Fruit fly (Drosophila melanogaster) whole organism, embryonic: ENCODE data around the gene CG43755.

Source experiments
- Atf-2 ChIP-seq: fragments of 200-800 bp; sonication (Bioruptor generic); optimal IDR thresholded peaks from 2 replicates; lab custom pipeline; 2016; ENCODE audit warnings: missing biosample characterization, missing genetic modification characterization
- CG10543 ChIP-seq: fragments of 200-800 bp; sonication (Bioruptor generic); optimal IDR thresholded peaks from 3 replicates; lab custom pipeline; 2017; ENCODE audit warnings: missing biosample characterization, mild to moderate bottlenecking, missing genetic modification characterization, moderate library complexity
- CG11695 ChIP-seq: fragments of 200-800 bp; sonication (Bioruptor generic); IDR thresholded peaks from 3 replicates; pipeline ENCODE4 v1.3.6; 2022; ENCODE audit warnings: missing biosample characterization, missing genetic modification characterization
- CG12155 ChIP-seq: fragments of 200-800 bp; sonication (Bioruptor generic); optimal IDR thresholded peaks from 3 replicates; lab custom pipeline; 2016; ENCODE audit warnings: missing biosample characterization, missing genetic modification characterization
- CG13894 ChIP-seq: fragments of 200-800 bp; sonication (Bioruptor generic); optimal IDR thresholded peaks from 3 replicates; lab custom pipeline; 2018; ENCODE audit warnings: missing biosample characterization, mild to moderate bottlenecking, missing genetic modification characterization, moderate library complexity
- CG14710 ChIP-seq: fragments of 200-800 bp; sonication (Bioruptor generic); optimal IDR thresholded peaks from 3 replicates; lab custom pipeline; 2019; ENCODE audit warnings: missing biosample characterization, mild to moderate bottlenecking, missing genetic modification characterization, moderate library complexity
- CG16779 ChIP-seq: fragments of 200-800 bp; sonication (Bioruptor generic); IDR thresholded peaks from 2 replicates; pipeline ENCODE4 v1.3.6; 2022; ENCODE audit warnings: missing biosample characterization, missing genetic modification characterization
- CG18262 ChIP-seq: fragments of 200-800 bp; optimal IDR thresholded peaks from 3 replicates; lab custom pipeline; 2019; ENCODE audit warnings: missing biosample characterization, mild to moderate bottlenecking, missing genetic modification characterization, moderate library complexity
- CG2678 ChIP-seq: fragments of 200-800 bp; sonication (Bioruptor generic); optimal IDR thresholded peaks from 3 replicates; lab custom pipeline; 2019; ENCODE audit warnings: missing biosample characterization, mild to moderate bottlenecking, missing genetic modification characterization, moderate library complexity
- CG3726 ChIP-seq: fragments of 200-800 bp; sonication (Bioruptor generic); IDR thresholded peaks from 3 replicates; pipeline ENCODE4, ENCODE4 v1.3.6; 2022; ENCODE audit warnings: missing biosample characterization, missing genetic modification characterization
- CG4730 ChIP-seq: fragments of 200-800 bp; sonication (Bioruptor generic); IDR thresholded peaks from 2 replicates; pipeline ENCODE4 v1.3.6; 2022; ENCODE audit warnings: missing biosample characterization, missing genetic modification characterization
- CG7357 ChIP-seq: fragments of 200-800 bp; sonication (Bioruptor generic); IDR thresholded peaks from 3 replicates; pipeline ENCODE4 v1.3.6; 2022; ENCODE audit warnings: missing biosample characterization, missing genetic modification characterization
- CG8290 ChIP-seq, 3 experiments: fragments of 200-800 bp; sonication (Bioruptor generic); optimal IDR thresholded peaks; 2 replicates each; lab custom pipeline; 2016 to 2019; ENCODE audit warnings: missing biosample characterization in 3 of 3, missing genetic modification characterization in 3 of 3, mild to moderate bottlenecking in 2 of 3, moderate library complexity in 1 of 3
- CG8359 ChIP-seq: fragments of 200-800 bp; sonication (Bioruptor generic); optimal IDR thresholded peaks from 2 replicates; lab custom pipeline; 2017; ENCODE audit warnings: missing biosample characterization, mild to moderate bottlenecking, missing genetic modification characterization, borderline replicate concordance
- D19A ChIP-seq: fragments of 200-800 bp; optimal IDR thresholded peaks from 3 replicates; lab custom pipeline; 2019; ENCODE audit warnings: missing biosample characterization, mild to moderate bottlenecking, missing genetic modification characterization, moderate library complexity
- Deaf1 ChIP-seq: fragments of 200-800 bp; optimal IDR thresholded peaks from 3 replicates; lab custom pipeline; 2019; ENCODE audit warnings: missing biosample characterization, mild to moderate bottlenecking, missing genetic modification characterization, moderate library complexity
- Dip2 ChIP-seq: fragments of 200-800 bp; sonication (Bioruptor generic); IDR thresholded peaks from 2 replicates; pipeline ENCODE4 v1.3.6; 2022; ENCODE audit warnings: missing biosample characterization, missing genetic modification characterization
- Eip74EF ChIP-seq, 2 experiments: fragments of 200-800 bp in 1 of 2; fragments of >200 bp in 1 of 2; sonication (Bioruptor generic) in 1 of 2; optimal IDR thresholded peaks; 2 replicates each; lab custom pipeline; 2017 to 2019; ENCODE audit warnings: missing biosample characterization in 2 of 2, missing genetic modification characterization in 2 of 2, mild to moderate bottlenecking in 1 of 2, moderate library complexity in 1 of 2
- Fer1 ChIP-seq: fragments of 200-800 bp; sonication (Bioruptor generic); optimal IDR thresholded peaks from 2 replicates; lab custom pipeline; 2017; ENCODE audit warnings: missing biosample characterization, mild to moderate bottlenecking, missing genetic modification characterization
- HLH54F ChIP-seq: fragments of 200-800 bp; sonication (Bioruptor generic); optimal IDR thresholded peaks from 3 replicates; lab custom pipeline; 2016; ENCODE audit warnings: missing biosample characterization, missing genetic modification characterization
- HLHmδ ChIP-seq: fragments of 200-800 bp; sonication (Bioruptor generic); optimal IDR thresholded peaks from 2 replicates; lab custom pipeline; 2018; ENCODE audit warnings: missing biosample characterization, mild to moderate bottlenecking, missing genetic modification characterization, moderate library complexity
- HmgD ChIP-seq: fragments of 200-800 bp; sonication (Bioruptor generic); optimal IDR thresholded peaks from 3 replicates; lab custom pipeline; 2016; ENCODE audit warnings: missing biosample characterization, missing genetic modification characterization
- Hmx ChIP-seq: fragments of 200-800 bp; sonication (Bioruptor generic); optimal IDR thresholded peaks from 2 replicates; lab custom pipeline; 2016; ENCODE audit warnings: missing biosample characterization, missing genetic modification characterization
- Med ChIP-seq: fragments of 200-800 bp; sonication (Bioruptor generic); peaks from one replicate; lab custom pipeline; 2016; ENCODE audit warnings: missing biosample characterization, missing genetic modification characterization, mild to moderate bottlenecking, inconsistent platforms, moderate library complexity
- Nf-YA ChIP-seq: fragments of 200-800 bp; sonication (Bioruptor generic); IDR thresholded peaks from 2 replicates; pipeline ENCODE4 v1.3.6; 2022; ENCODE audit warnings: missing biosample characterization, missing genetic modification characterization
- Nf-YB ChIP-seq: fragments of 200-800 bp; sonication (Bioruptor generic); optimal IDR thresholded peaks from 3 replicates; lab custom pipeline; 2019; ENCODE audit warnings: missing biosample characterization, mild to moderate bottlenecking, missing genetic modification characterization, moderate library complexity
- Rx ChIP-seq: fragments of 200-800 bp; sonication (Bioruptor generic); IDR thresholded peaks from 2 replicates; pipeline ENCODE4 v1.3.6; 2022; ENCODE audit warnings: missing biosample characterization, missing genetic modification characterization
- Stat92E ChIP-seq, 3 experiments: fragments of >200 bp in 2 of 3; fragments of 200-800 bp in 1 of 3; sonication (Bioruptor generic) in 1 of 3; optimal IDR thresholded peaks; 2 replicates each; lab custom pipeline; 2017 to 2019; ENCODE audit warnings: missing biosample characterization in 3 of 3, missing genetic modification characterization in 3 of 3, mild to moderate bottlenecking in 1 of 3, moderate library complexity in 1 of 3
- Vsx1 ChIP-seq: fragments of 200-800 bp; sonication (Bioruptor generic); optimal IDR thresholded peaks from 2 replicates; lab custom pipeline; 2017; ENCODE audit warnings: missing biosample characterization, mild to moderate bottlenecking, missing genetic modification characterization, missing genetic modification reagents
- bowl ChIP-seq: fragments of 200-800 bp; sonication (Bioruptor generic); IDR thresholded peaks from 2 replicates; pipeline ENCODE4 v1.3.6; 2022; ENCODE audit warnings: missing biosample characterization, missing genetic modification characterization
- ems ChIP-seq: fragments of 200-800 bp; sonication (Bioruptor generic); optimal IDR thresholded peaks from 3 replicates; lab custom pipeline; 2016; ENCODE audit warnings: missing biosample characterization, missing genetic modification characterization
- fd102C ChIP-seq: fragments of 200-800 bp; sonication (Bioruptor generic); optimal IDR thresholded peaks from 2 replicates; lab custom pipeline; 2018; ENCODE audit warnings: missing biosample characterization, mild to moderate bottlenecking, missing genetic modification characterization, moderate library complexity
- ham ChIP-seq: fragments of 200-800 bp; sonication (Bioruptor generic); IDR thresholded peaks from 2 replicates; pipeline ENCODE4 v1.3.6; 2022; ENCODE audit warnings: missing biosample characterization, missing genetic modification characterization
- hb ChIP-seq: fragments of 200-800 bp; sonication (Bioruptor generic); IDR thresholded peaks from 3 replicates; pipeline ENCODE4 v1.3.6; 2022; ENCODE audit warnings: missing biosample characterization, missing genetic modification characterization; ENCODE audit not compliant: partially characterized antibody
- hth ChIP-seq: fragments of >200 bp; optimal IDR thresholded peaks from 2 replicates; lab custom pipeline; 2017; ENCODE audit warnings: inconsistent platforms
- insv ChIP-seq, 2 experiments: fragments of 200-800 bp; sonication (Bioruptor generic); optimal IDR thresholded peaks; 3 replicates each; lab custom pipeline; 2016 to 2018; ENCODE audit warnings: missing biosample characterization in 2 of 2, missing genetic modification characterization in 2 of 2
- inv ChIP-seq: fragments of 200-800 bp; sonication (Bioruptor generic); IDR thresholded peaks from 2 replicates; pipeline ENCODE4 v1.3.6; 2022; ENCODE audit warnings: missing biosample characterization, missing genetic modification characterization; ENCODE audit not compliant: partially characterized antibody
- mirr ChIP-seq: fragments of 200-800 bp; sonication (Bioruptor generic); optimal IDR thresholded peaks from 3 replicates; lab custom pipeline; 2018; ENCODE audit warnings: missing biosample characterization, mild to moderate bottlenecking, missing genetic modification characterization
- nau ChIP-seq: fragments of 200-800 bp; sonication (Bioruptor generic); optimal IDR thresholded peaks from 3 replicates; lab custom pipeline; 2017; ENCODE audit warnings: missing biosample characterization, mild to moderate bottlenecking, missing genetic modification characterization, missing genetic modification reagents
- nmo ChIP-seq: fragments of 200-800 bp; sonication (Bioruptor generic); optimal IDR thresholded peaks from 2 replicates; lab custom pipeline; 2018; ENCODE audit warnings: missing biosample characterization, mild to moderate bottlenecking, missing genetic modification characterization, moderate library complexity
- phol ChIP-seq: fragments of 200-800 bp; sonication (Bioruptor generic); optimal IDR thresholded peaks from 3 replicates; lab custom pipeline; 2018; ENCODE audit warnings: missing biosample characterization, mild to moderate bottlenecking, missing genetic modification characterization, moderate library complexity
- ro ChIP-seq: fragments of 200-800 bp; sonication (Bioruptor generic); IDR thresholded peaks from 2 replicates; pipeline ENCODE4 v1.3.6; 2022; ENCODE audit warnings: missing biosample characterization, missing genetic modification characterization
- shn ChIP-seq: fragments of 200-800 bp; sonication (Bioruptor generic); optimal IDR thresholded peaks from 3 replicates; lab custom pipeline; 2016; ENCODE audit warnings: missing biosample characterization, missing genetic modification characterization
- sna ChIP-seq: fragments of 200-800 bp; sonication (Bioruptor generic); IDR thresholded peaks from 2 replicates; pipeline ENCODE4 v1.3.6; 2022; ENCODE audit warnings: missing biosample characterization, missing genetic modification characterization; ENCODE audit not compliant: partially characterized antibody
- sug ChIP-seq: fragments of 200-800 bp; optimal IDR thresholded peaks from 2 replicates; lab custom pipeline; 2019; ENCODE audit warnings: missing biosample characterization, mild to moderate bottlenecking, missing genetic modification characterization, moderate library complexity
- toy ChIP-seq: fragments of 200-800 bp; sonication (Bioruptor generic); IDR thresholded peaks from 2 replicates; pipeline ENCODE4 v1.3.6; 2022; ENCODE audit warnings: missing biosample characterization, missing genetic modification characterization
- tx ChIP-seq: fragments of 200-800 bp; sonication (Bioruptor generic); optimal IDR thresholded peaks from 2 replicates; lab custom pipeline; 2016; ENCODE audit warnings: missing biosample characterization, missing genetic modification characterization
- unc-4 ChIP-seq: fragments of 200-800 bp; sonication (Bioruptor generic); IDR thresholded peaks from 2 replicates; pipeline ENCODE4 v1.3.6; 2022; ENCODE audit warnings: missing biosample characterization, missing genetic modification characterization; ENCODE audit not compliant: partially characterized antibody

CG43755 gene

DNA sequence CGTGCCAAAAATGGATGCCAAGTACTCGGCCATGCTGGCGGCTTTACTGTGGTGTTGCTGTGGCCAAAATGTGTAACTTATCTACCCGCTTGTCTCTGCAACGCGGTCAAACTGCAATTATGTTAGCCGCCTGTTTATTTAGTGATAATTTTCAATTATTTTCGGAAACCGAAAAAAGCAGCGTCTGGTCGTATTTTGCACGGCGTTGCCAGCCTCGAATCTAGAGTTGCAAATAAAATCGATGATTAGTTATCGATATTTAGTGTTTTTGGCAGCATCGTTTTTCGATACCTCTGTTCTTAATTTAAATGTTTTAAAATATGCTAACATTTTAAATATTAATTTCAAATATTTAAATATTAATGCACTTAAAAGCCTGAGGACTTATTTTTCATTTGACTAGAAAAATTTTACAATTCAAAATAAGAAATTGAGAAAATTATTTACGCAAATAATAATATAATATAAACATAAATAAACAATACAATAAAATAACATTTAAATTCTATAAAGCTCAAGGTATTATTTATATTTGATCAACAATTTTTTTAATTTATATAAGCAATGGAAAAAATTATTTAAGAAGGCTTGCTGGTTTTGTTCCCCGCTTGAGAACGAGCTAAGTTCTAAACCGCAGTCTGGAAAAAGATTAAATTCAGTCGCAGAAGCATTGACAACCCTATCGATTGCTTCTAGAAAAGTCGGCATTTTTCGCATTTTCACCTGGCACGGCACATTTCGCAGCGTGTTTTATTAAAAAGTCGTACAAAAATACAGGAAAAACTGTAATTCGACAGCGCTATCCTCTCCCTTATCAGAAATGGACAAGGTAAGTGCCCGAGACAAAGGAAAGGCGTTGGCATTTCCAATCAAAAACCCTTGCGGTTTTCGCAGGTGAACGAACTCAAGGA, 34.9 kb downstream of the CG43755 start, which contains the start of the genes U2af38 and Stip1 (continued):
- TF ChIP-seq CG13894 (tag; lab: Kevin White, UChicago) (peak; percentile 63), inv (no peak), ro (GFP tag; lab: Robert Waterston, UW) (no peak), CG8359 (GFP tag; lab: Kevin White, UChicago) (no peak), CG2678 (tag; lab: Kevin White, UChicago) (peak; percentile 41), Eip74EF (GFP tag; optimal IDR thresholded peaks at IDR 0.05; lab: Kevin White, UChicago) (no peak), Deaf1 (tag; lab: Kevin White, UChicago) (no peak), sug (tag; lab: Kevin White, UChicago) (peak; percentile 42), CG3726 (GFP tag; lab: Robert Waterston, UW) (no peak), Atf-2 (GFP tag; lab: Kevin White, UChicago) (no peak), Dip2 (GFP tag; lab: Robert Waterston, UW) (no peak), hth (lab: Kevin White, UChicago) (no peak), CG8290 (GFP tag; optimal IDR thresholded peaks at IDR 0.05; lab: Kevin White, UChicago) (peak; percentile 2), CG8290 (tag; optimal IDR thresholded peaks at IDR 0.05; lab: Kevin White, UChicago) (peak in 1 of 2 experiments; percentile 20), phol (peak; percentile 50), Stat92E (GFP tag; optimal IDR thresholded peaks at IDR 0.05; lab: Kevin White, UChicago) (no peak), Hmx (GFP tag; lab: Kevin White, UChicago) (no peak), mirr (GFP tag; lab: Kevin White, UChicago) (no peak), HLH54F (no peak), insv (GFP tag; optimal IDR thresholded peaks at IDR 0.05; lab: Kevin White, UChicago) (no peak), hb (GFP tag; lab: Robert Waterston, UW) (no peak), nau (GFP tag; lab: Kevin White, UChicago) (no peak), D19A (tag; lab: Kevin White, UChicago) (peak; percentile 15), CG7357 (no peak), bowl (GFP tag; lab: Robert Waterston, UW) (no peak), CG14710 (tag; lab: Kevin White, UChicago) (peak; percentile 87), Rx (GFP tag; lab: Robert Waterston, UW) (no peak), Nf-YA (GFP tag; lab: Robert Waterston, UW) (no peak), nmo (GFP tag; lab: Kevin White, UChicago) (peak; percentile 36), CG11695 (GFP tag; lab: Robert Waterston, UW) (no peak), CG10543 (GFP tag; lab: Kevin White, UChicago) (peak; percentile 66), unc-4 (GFP tag; lab: Robert Waterston, UW) (peak; percentile 76), Vsx1 (GFP tag; lab: Kevin White, UChicago) (no peak), CG4730 (GFP tag; lab: Robert Waterston, UW) (no peak), CG18262 (peak; percentile 47), HmgD (GFP tag; lab: Kevin White, UChicago) (no peak), fd102C (GFP tag; lab: Kevin White, UChicago) (no peak), CG12155 (GFP tag; lab: Kevin White, UChicago) (no peak), Fer1 (GFP tag; lab: Kevin White, UChicago) (no peak), sna (GFP tag; lab: Robert Waterston, UW) (peak; percentile 54; the same call in 1 of the 2 replicates), toy (GFP tag; lab: Robert Waterston, UW) (no peak), tx (GFP tag; lab: Kevin White, UChicago) (no peak), ems (GFP tag; lab: Kevin White, UChicago) (no peak), CG16779 (GFP tag; lab: Robert Waterston, UW) (no peak), HLHmδ (GFP tag; lab: Kevin White, UChicago) (no peak), Nf-YB (GFP tag; lab: Kevin White, UChicago) (no peak), shn (GFP tag; lab: Kevin White, UChicago) (no peak), Med (GFP tag; lab: Kevin White, UChicago) (peak; percentile 73), ham (GFP tag; lab: Robert Waterston, UW) (no peak)
